Worm (Caenorhabditis elegans) whole organism, young adult: ENCODE results near the gene hsb-1.
A peak's percentile ranks its signal among the peaks of the same experiment; 100 is the strongest.

Experiments used
- B0336.3 ChIP-seq: fragments of 200-800 bp; sonication (Bioruptor generic); IDR thresholded peaks from 2 replicates; pipeline ENCODE4 v1.3.6; 2022; ENCODE audit warnings: missing genetic modification characterization, missing compliant biosample characterization
- C06A6.2 ChIP-seq: fragments of 200-800 bp; sonication (Bioruptor generic); conservative IDR thresholded peaks from 2 replicates; pipeline ENCODE4 v1.3.6; 2022; ENCODE audit warnings: missing genetic modification characterization, missing compliant biosample characterization
- K11D2.4 ChIP-seq: fragments of 200-800 bp; sonication (Bioruptor generic); IDR thresholded peaks from 2 replicates; pipeline ENCODE4 v1.3.6; 2022; ENCODE audit warnings: missing genetic modification reagents, missing genetic modification characterization, missing compliant biosample characterization
- T07F8.4 ChIP-seq: sonication (generic microtip); optimal IDR thresholded peaks from 2 replicates; lab custom pipeline; 2016; ENCODE audit warnings: mild to moderate bottlenecking, missing genetic modification characterization, moderate library complexity, missing compliant biosample characterization
- akir-1 ChIP-seq: fragments of 200-800 bp; sonication (Bioruptor generic); optimal IDR thresholded peaks from 2 replicates; lab custom pipeline; 2018; ENCODE audit warnings: mild to moderate bottlenecking, missing genetic modification characterization, moderate library complexity, missing compliant biosample characterization
- ama-1 ChIP-seq, 3 experiments: fragments of 150-350 bp in 1 of 3; sonication (generic microtip) in 2 of 3; optimal IDR thresholded peaks; 2 replicates each; lab custom pipeline; 2014 to 2018; ENCODE audit warnings: missing biosample characterization in 2 of 3, missing genetic modification characterization in 2 of 3, missing genetic modification reagents in 2 of 3
- atf-7 ChIP-seq: sonication (generic microtip); optimal IDR thresholded peaks from 2 replicates; lab custom pipeline; 2017; ENCODE audit warnings: mild to moderate bottlenecking, missing genetic modification characterization, missing compliant biosample characterization
- athp-1 ChIP-seq: sonication (generic microtip); optimal IDR thresholded peaks from 2 replicates; lab custom pipeline; 2017; ENCODE audit warnings: mild to moderate bottlenecking, missing genetic modification characterization, missing compliant biosample characterization
- attf-5 ChIP-seq: fragments of 200-800 bp; sonication (Bioruptor generic); optimal IDR thresholded peaks from 2 replicates; lab custom pipeline; 2018; ENCODE audit warnings: mild to moderate bottlenecking, missing genetic modification characterization, missing compliant biosample characterization
- cebp-1 ChIP-seq, 2 experiments: fragments of 200-800 bp in 1 of 2; sonication (Bioruptor generic) in 1 of 2; sonication (generic microtip) in 1 of 2; IDR thresholded peaks in 1 of 2; optimal IDR thresholded peaks in 1 of 2; 2 replicates each; pipeline versions ENCODE4 v1.3.6 to Lab custom; 2017 to 2022; ENCODE audit warnings: missing compliant biosample characterization in 2 of 2, missing genetic modification characterization in 2 of 2, mild to moderate bottlenecking in 1 of 2, missing genetic modification reagents in 1 of 2, moderate library complexity in 1 of 2
- cebp-2 ChIP-seq: fragments of 200-800 bp; sonication (Bioruptor generic); IDR thresholded peaks from 2 replicates; pipeline ENCODE4 v1.3.6; 2022; ENCODE audit warnings: missing genetic modification characterization, missing compliant biosample characterization
- ceh-100 ChIP-seq: fragments of 200-800 bp; sonication (Bioruptor generic); IDR thresholded peaks from 2 replicates; pipeline ENCODE4 v1.3.6; 2022; ENCODE audit warnings: missing genetic modification reagents, missing genetic modification characterization, missing compliant biosample characterization
- ceh-40 ChIP-seq: fragments of 200-800 bp; sonication (Bioruptor generic); IDR thresholded peaks from 2 replicates; pipeline ENCODE4 v1.3.6; 2022; ENCODE audit warnings: missing genetic modification characterization, missing compliant biosample characterization
- dox-1 ChIP-seq: fragments of 200-800 bp; sonication (Bioruptor generic); IDR thresholded peaks from 2 replicates; pipeline ENCODE4 v1.3.6; 2022; ENCODE audit warnings: missing genetic modification reagents, missing genetic modification characterization, missing compliant biosample characterization
- egl-18 ChIP-seq: fragments of 200-800 bp; sonication (Bioruptor generic); IDR thresholded peaks from 2 replicates; pipeline ENCODE4 v1.3.6; 2022; ENCODE audit warnings: missing genetic modification reagents, missing genetic modification characterization, missing compliant biosample characterization
- egl-44 ChIP-seq: fragments of 200-800 bp; sonication (Bioruptor generic); IDR thresholded peaks from 2 replicates; pipeline ENCODE4 v1.3.6; 2022; ENCODE audit warnings: missing genetic modification reagents, missing genetic modification characterization, missing compliant biosample characterization
- egrh-3 ChIP-seq: fragments of 200-800 bp; sonication (Bioruptor generic); IDR thresholded peaks from 2 replicates; pipeline ENCODE4 v1.3.6; 2022; ENCODE audit warnings: missing genetic modification reagents, missing genetic modification characterization, missing compliant biosample characterization
- ets-4 ChIP-seq: fragments of 200-800 bp; sonication (Bioruptor generic); optimal IDR thresholded peaks from 2 replicates; lab custom pipeline; 2018; ENCODE audit warnings: mild to moderate bottlenecking, missing genetic modification characterization, missing compliant biosample characterization
- hmg-1.2 ChIP-seq: fragments of 200-800 bp; sonication (Bioruptor generic); IDR thresholded peaks from 2 replicates; pipeline ENCODE4 v1.3.6; 2022; ENCODE audit warnings: missing genetic modification reagents, missing genetic modification characterization, missing compliant biosample characterization
- let-526 ChIP-seq: fragments of 200-800 bp; sonication (Bioruptor generic); IDR thresholded peaks from 2 replicates; pipeline ENCODE4 v1.3.6; 2022; ENCODE audit warnings: missing genetic modification reagents, missing genetic modification characterization, missing compliant biosample characterization
- let-607 ChIP-seq, 2 experiments: fragments of 200-800 bp in 1 of 2; sonication (Bioruptor generic) in 1 of 2; sonication (generic microtip) in 1 of 2; optimal IDR thresholded peaks; 2 replicates each; lab custom pipeline; 2016 to 2018; ENCODE audit warnings: mild to moderate bottlenecking in 2 of 2, missing compliant biosample characterization in 2 of 2, missing genetic modification characterization in 2 of 2, moderate library complexity in 2 of 2, missing genotype in 1 of 2
- lin-35 ChIP-seq, 3 experiments: fragments of 150-350 bp in 2 of 3; sonication (generic microtip) in 1 of 3; optimal IDR thresholded peaks; 2 replicates each; lab custom pipeline; 2014 to 2018; ENCODE audit warnings: missing biosample characterization in 3 of 3, missing genetic modification characterization in 3 of 3, missing genetic modification reagents in 3 of 3
- lin-40 ChIP-seq: sonication (generic microtip); optimal IDR thresholded peaks from 2 replicates; lab custom pipeline; 2016; ENCODE audit warnings: missing genetic modification characterization, mild to moderate bottlenecking, missing compliant biosample characterization, missing genotype, missing genetic modification reagents
- lin-54 ChIP-seq: fragments of 200-800 bp; sonication (Bioruptor generic); optimal IDR thresholded peaks from 2 replicates; lab custom pipeline; 2018; ENCODE audit warnings: mild to moderate bottlenecking, missing genetic modification characterization, missing compliant biosample characterization
- madf-10 ChIP-seq: sonication (generic microtip); optimal IDR thresholded peaks from 2 replicates; lab custom pipeline; 2016; ENCODE audit warnings: mild to moderate bottlenecking, missing genetic modification characterization, missing compliant biosample characterization
- nfyb-1 ChIP-seq: fragments of 200-800 bp; sonication (Bioruptor generic); IDR thresholded peaks from 2 replicates; pipeline ENCODE4 v1.3.6; 2022; ENCODE audit warnings: missing genetic modification reagents, missing genetic modification characterization, missing compliant biosample characterization
- nhr-27 ChIP-seq: fragments of 200-800 bp; sonication (Bioruptor generic); optimal IDR thresholded peaks from 2 replicates; lab custom pipeline; 2018; ENCODE audit warnings: mild to moderate bottlenecking, missing genetic modification characterization, moderate library complexity, missing compliant biosample characterization
- nhr-80 ChIP-seq: sonication (generic microtip); optimal IDR thresholded peaks from 2 replicates; lab custom pipeline; 2016; ENCODE audit warnings: missing genetic modification characterization, missing compliant biosample characterization
- nhr-90 ChIP-seq: sonication (generic microtip); optimal IDR thresholded peaks from 2 replicates; lab custom pipeline; 2016; ENCODE audit warnings: missing genotype, mild to moderate bottlenecking, missing genetic modification characterization, missing compliant biosample characterization
- pha-4 ChIP-seq: fragments of 150-350 bp; sonication (generic microtip); optimal IDR thresholded peaks from 2 replicates; lab custom pipeline; 2014; ENCODE audit warnings: missing biosample characterization, missing genetic modification reagents, missing genetic modification characterization
- rec-8 ChIP-seq, 2 experiments: sonication (generic microtip); optimal IDR thresholded peaks; 2 replicates each; lab custom pipeline; 2016; ENCODE audit warnings: mild to moderate bottlenecking in 2 of 2, missing genetic modification characterization in 2 of 2, missing genetic modification reagents in 2 of 2, missing genotype in 2 of 2, missing biosample characterization in 1 of 2, missing compliant biosample characterization in 1 of 2, moderate library complexity in 1 of 2
- snpc-1.1 ChIP-seq: sonication (generic microtip); optimal IDR thresholded peaks from 2 replicates; lab custom pipeline; 2017; ENCODE audit warnings: missing genetic modification characterization, mild to moderate bottlenecking, missing compliant biosample characterization, antibody characterized with exemption, moderate library complexity, missing genotype, missing genetic modification reagents; ENCODE audit not compliant: insufficient read depth
- snpc-3.4 ChIP-seq: sonication (generic microtip); optimal IDR thresholded peaks from 2 replicates; lab custom pipeline; 2017; ENCODE audit warnings: missing genetic modification characterization, mild to moderate bottlenecking, missing compliant biosample characterization, antibody characterized with exemption, moderate library complexity, missing genotype, missing genetic modification reagents
- tbp1 ChIP-seq: fragments of 200-800 bp; sonication (Bioruptor generic); optimal IDR thresholded peaks from 2 replicates; lab custom pipeline; 2018; ENCODE audit warnings: mild to moderate bottlenecking, missing genetic modification characterization, missing compliant biosample characterization
- tlf-1 ChIP-seq: fragments of 200-800 bp; sonication (Bioruptor generic); optimal IDR thresholded peaks from 2 replicates; lab custom pipeline; 2018; ENCODE audit warnings: mild to moderate bottlenecking, missing genetic modification characterization, missing compliant biosample characterization
- zfh-2 ChIP-seq: fragments of 200-800 bp; sonication (Bioruptor generic); conservative IDR thresholded peaks from 2 replicates; pipeline ENCODE4 v1.3.6; 2022; ENCODE audit warnings: missing genetic modification reagents, missing genetic modification characterization, missing compliant biosample characterization
- zim-3 ChIP-seq: sonication (generic microtip); optimal IDR thresholded peaks from 2 replicates; lab custom pipeline; 2017; ENCODE audit warnings: mild to moderate bottlenecking, missing genetic modification characterization, moderate library complexity, missing compliant biosample characterization
- ztf-18 ChIP-seq: sonication (generic microtip); optimal IDR thresholded peaks from 2 replicates; lab custom pipeline; 2016; ENCODE audit warnings: missing genotype, mild to moderate bottlenecking, missing genetic modification characterization, missing compliant biosample characterization
- ztf-22 ChIP-seq: fragments of 200-800 bp; sonication (Bioruptor generic); optimal IDR thresholded peaks from 2 replicates; lab custom pipeline; 2018; ENCODE audit warnings: mild to moderate bottlenecking, missing genetic modification characterization, moderate library complexity, missing compliant biosample characterization
- ztf-26 ChIP-seq: sonication (generic microtip); optimal IDR thresholded peaks from 2 replicates; lab custom pipeline; 2017; ENCODE audit warnings: missing genetic modification characterization, missing compliant biosample characterization
- ztf-28 ChIP-seq: fragments of 200-800 bp; sonication (Bioruptor generic); IDR thresholded peaks from 2 replicates; pipeline ENCODE4 v1.3.6; 2022; ENCODE audit warnings: missing genetic modification reagents, missing genetic modification characterization, missing compliant biosample characterization

The hsb-1 gene

DNA sequence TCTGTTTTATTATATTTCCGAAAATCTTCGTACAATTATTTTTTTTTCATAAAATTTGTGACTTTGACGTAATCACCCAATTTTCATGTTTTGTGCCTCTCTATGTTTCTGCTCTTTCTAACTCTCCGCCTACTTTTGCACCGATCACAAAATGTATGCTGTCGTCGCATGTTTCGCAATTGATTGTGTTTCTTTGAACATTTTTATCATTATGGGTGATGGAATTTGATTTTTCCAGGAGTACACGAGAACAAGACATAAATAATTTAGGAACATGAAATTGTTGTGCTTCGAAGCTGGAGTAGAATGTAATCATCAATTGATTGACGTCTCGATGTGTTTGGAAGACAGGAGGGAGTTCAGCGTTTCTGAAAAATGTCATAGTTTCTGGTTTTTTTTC, 33.9 kb upstream of the hsb-1 start:
- no peak for TF ChIP-seq lin-35 (GFP tag; optimal IDR thresholded peaks at IDR 0.05; lab: Kevin White, UChicago)
- TF ChIP-seq ets-4 (GFP tag; lab: Kevin White, UChicago): peak; percentile 47
- TF ChIP-seq tlf-1 (GFP tag; lab: Kevin White, UChicago): peak; percentile 19
- TF ChIP-seq lin-40: peak; percentile 45
- TF ChIP-seq B0336.3 (GFP tag; lab: Robert Waterston, UW): peak; percentile 63
- TF ChIP-seq K11D2.4 (GFP tag; lab: Robert Waterston, UW): no peak
- TF ChIP-seq rec-8 (tag; optimal IDR thresholded peaks at IDR 0.05; lab: Kevin White, UChicago): no peak
- TF ChIP-seq cebp-2 (GFP tag; lab: Robert Waterston, UW): no peak
- TF ChIP-seq ztf-18 (tag; lab: Kevin White, UChicago): no peak
- TF ChIP-seq attf-5: peak; percentile 33
- no peak for TF ChIP-seq zim-3 (tag; lab: Kevin White, UChicago)
- TF ChIP-seq nhr-90: peak; percentile 30
- TF ChIP-seq let-607 (tag; optimal IDR thresholded peaks at IDR 0.05; lab: Kevin White, UChicago): peak; percentile 23 to 78
- peak; percentile 24 for TF ChIP-seq pha-4 (tag; lab: Kevin White, UChicago)
- peak; percentile 88 for TF ChIP-seq egl-44 (GFP tag; lab: Robert Waterston, UW)
- TF ChIP-seq nhr-80 (tag; lab: Kevin White, UChicago): peak; percentile 100
- TF ChIP-seq let-526 (GFP tag; lab: Robert Waterston, UW): no peak
- TF ChIP-seq tbp1 (GFP tag; lab: Kevin White, UChicago): peak; percentile 50
- TF ChIP-seq ztf-22 (GFP tag; lab: Kevin White, UChicago): peak; percentile 81
- TF ChIP-seq dox-1 (GFP tag; lab: Robert Waterston, UW): peak; percentile 72
- TF ChIP-seq madf-10: peak; percentile 46
- peak; percentile 90 for TF ChIP-seq atf-7 (tag; lab: Kevin White, UChicago)
- TF ChIP-seq cebp-1 (GFP tag; IDR thresholded peaks at IDR 0.05; lab: Robert Waterston, UW): peak; percentile 89
- TF ChIP-seq cebp-1 (tag; optimal IDR thresholded peaks at IDR 0.05; lab: Kevin White, UChicago): peak; percentile 92
- no peak for TF ChIP-seq ceh-40 (GFP tag; lab: Robert Waterston, UW)
- no peak for TF ChIP-seq T07F8.4 (tag; lab: Kevin White, UChicago)

DNA sequence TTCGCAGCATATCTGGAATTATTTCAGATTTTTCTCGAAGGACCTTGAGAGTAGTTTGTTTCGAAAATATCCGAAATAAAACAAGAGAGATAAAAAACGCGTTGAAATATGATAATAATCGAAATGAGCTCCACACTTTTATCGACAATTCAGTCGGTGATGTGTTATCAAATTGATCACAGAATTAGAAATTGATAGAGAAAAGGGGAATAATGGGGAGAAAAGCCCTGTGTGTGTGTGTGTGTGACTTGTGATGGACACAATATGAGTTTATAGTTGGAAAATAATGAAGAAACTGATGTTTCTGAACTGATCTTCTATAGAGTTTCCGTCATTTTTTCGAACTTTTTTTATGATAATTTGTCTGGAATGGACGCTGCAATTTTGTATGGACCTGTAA, 32.1 kb upstream of the hsb-1 start, which contains the start of gene pgp-1:
Gene pgp-1, minus strand, starts transcription at position 12 of the 400 bp plus-strand sequence.
- peak; percentile 88 for TF ChIP-seq nhr-80 (tag; lab: Kevin White, UChicago)
- TF ChIP-seq dox-1 (GFP tag; lab: Robert Waterston, UW): 0 out of 2 replicates have a peak, but pooled peaks have one; percentile 28
- TF ChIP-seq cebp-1 (GFP tag; IDR thresholded peaks at IDR 0.05; lab: Robert Waterston, UW): no peak
- peak; percentile 16 for TF ChIP-seq cebp-1 (tag; optimal IDR thresholded peaks at IDR 0.05; lab: Kevin White, UChicago)
- no peak for TF ChIP-seq atf-7 (tag; lab: Kevin White, UChicago)
- TF ChIP-seq, all 124 proteins: peak for 3

DNA sequence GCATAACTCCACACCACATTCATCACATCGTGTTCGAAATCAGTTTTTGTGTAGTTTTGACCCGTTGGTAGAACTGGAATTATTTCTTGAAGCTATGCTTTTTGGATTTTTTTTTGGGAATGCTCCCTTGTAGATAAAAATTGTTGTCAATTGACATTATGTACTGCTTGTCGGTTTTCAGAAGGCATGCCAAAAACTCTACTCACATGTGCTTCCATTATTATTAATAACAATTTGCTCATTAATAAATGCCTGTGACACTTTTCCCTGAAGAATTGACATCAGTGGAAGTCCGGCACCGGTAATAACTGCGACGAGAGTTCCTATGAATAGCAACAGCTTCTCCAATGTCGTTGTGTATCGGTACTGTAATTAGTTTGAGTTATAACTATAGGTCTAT, 29.9 kb upstream of the hsb-1 start:
- TF ChIP-seq zfh-2: no peak
- TF ChIP-seq, all 124 proteins: peak for 0

DNA sequence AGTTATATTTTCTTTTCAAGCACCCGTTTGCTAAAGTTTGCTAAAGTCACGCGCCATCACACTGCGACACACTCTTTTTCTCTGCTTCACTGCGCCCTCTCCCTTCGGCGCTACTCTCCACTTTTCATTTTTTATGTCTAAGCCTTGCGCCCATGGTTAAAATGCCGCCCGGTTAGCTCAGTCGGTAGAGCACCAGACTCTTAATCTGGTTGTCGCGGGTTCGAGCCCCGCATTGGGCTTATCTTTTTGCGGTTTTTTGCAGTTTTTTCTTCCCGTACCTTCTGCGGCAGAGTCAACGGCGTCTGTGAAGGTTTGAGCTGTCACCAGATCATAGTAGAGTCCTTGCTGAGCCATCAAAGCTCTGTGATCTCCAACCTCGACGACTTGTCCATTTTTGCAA, 27.5 kb upstream of the hsb-1 start:
- no peak for TF ChIP-seq snpc-1.1 (tag; lab: Kevin White, UChicago)
- TF ChIP-seq nfyb-1 (GFP tag; lab: Robert Waterston, UW): peak; percentile 83
- TF ChIP-seq egrh-3 (GFP tag; lab: Robert Waterston, UW): peak; percentile 76
- no peak for TF ChIP-seq ama-1 (optimal IDR thresholded peaks at IDR 0.05; lab: Kevin White, UChicago)
- peak; percentile 68 to 88 for TF ChIP-seq ama-1 (GFP tag; optimal IDR thresholded peaks at IDR 0.05; lab: Kevin White, UChicago)
- TF ChIP-seq hmg-1.2: peak; percentile 89
- peak; percentile 19 for TF ChIP-seq akir-1
- no peak for TF ChIP-seq egl-18 (GFP tag; lab: Robert Waterston, UW)
- TF ChIP-seq snpc-3.4: peak; percentile 40
- TF ChIP-seq ztf-28 (GFP tag; lab: Robert Waterston, UW): peak; percentile 89
- TF ChIP-seq C06A6.2 (GFP tag; lab: Robert Waterston, UW): 0 out of 2 replicates have a peak, but pooled peaks have one; percentile 35
- TF ChIP-seq lin-54: peak; percentile 64
- peak; percentile 59 for TF ChIP-seq ztf-26
- peak; percentile 60 for TF ChIP-seq ceh-100 (GFP tag; lab: Robert Waterston, UW)
- peak; percentile 17 for TF ChIP-seq nhr-27
- peak; percentile 59 for TF ChIP-seq athp-1 (tag; lab: Kevin White, UChicago)
